Worm (Caenorhabditis elegans) whole organism, L3 larva: Measurements from ENCODE around the gene pro-1.

Source experiments
- R02D3.7 ChIP-seq: fragments of 150-350 bp; optimal IDR thresholded peaks from 2 replicates; lab custom pipeline; 2014; ENCODE audit warnings: missing biosample characterization, missing genetic modification characterization
- ZK546.5 ChIP-seq: sonication (generic microtip); optimal IDR thresholded peaks from 2 replicates; lab custom pipeline; 2017; ENCODE audit warnings: missing biosample characterization, missing genetic modification characterization
- aly-2 ChIP-seq: fragments of 150-350 bp; optimal IDR thresholded peaks from 2 replicates; lab custom pipeline; 2014; ENCODE audit warnings: missing biosample characterization, missing genetic modification characterization
- ama-1 ChIP-seq: fragments of 150-350 bp; optimal IDR thresholded peaks from 2 replicates; lab custom pipeline; 2018
- ceh-28 ChIP-seq: fragments of 150-350 bp; optimal IDR thresholded peaks from 2 replicates; lab custom pipeline; 2014; ENCODE audit warnings: missing biosample characterization, missing genetic modification reagents, missing genetic modification characterization
- ceh-82 ChIP-seq: fragments of 150-350 bp; optimal IDR thresholded peaks from 2 replicates; lab custom pipeline; 2014; ENCODE audit warnings: missing biosample characterization, missing genetic modification characterization
- egl-27 ChIP-seq: sonication (generic microtip); optimal IDR thresholded peaks from 4 replicates; lab custom pipeline; 2017; ENCODE audit warnings: missing biosample characterization, missing genetic modification reagents, missing genetic modification characterization
- egl-5 ChIP-seq: fragments of 150-350 bp; optimal IDR thresholded peaks from 2 replicates; lab custom pipeline; 2017; ENCODE audit warnings: missing biosample characterization, missing genetic modification reagents, missing genetic modification characterization, inconsistent platforms
- elt-1 ChIP-seq: fragments of 150-350 bp; optimal IDR thresholded peaks from 2 replicates; lab custom pipeline; 2014; ENCODE audit warnings: missing biosample characterization, missing genetic modification characterization
- elt-2 ChIP-seq: sonication (generic microtip); optimal IDR thresholded peaks from 2 replicates; lab custom pipeline; 2016; ENCODE audit warnings: missing genetic modification reagents, mild to moderate bottlenecking, missing genetic modification characterization, missing compliant biosample characterization
- elt-3 ChIP-seq, 3 experiments: fragments of 150-350 bp in 1 of 3; sonication (generic microtip) in 2 of 3; optimal IDR thresholded peaks; 2 replicates in 2 of 3; 4 replicates in 1 of 3; lab custom pipeline; 2014 to 2017; ENCODE audit warnings: missing biosample characterization in 3 of 3, missing genetic modification characterization in 3 of 3
- eor-1 ChIP-seq, 2 experiments: fragments of 150-350 bp; optimal IDR thresholded peaks; 2 replicates each; lab custom pipeline; 2014 to 2018; ENCODE audit warnings: missing biosample characterization in 2 of 2, missing genetic modification characterization in 2 of 2
- fkh-10 ChIP-seq: sonication (generic microtip); optimal IDR thresholded peaks from 2 replicates; lab custom pipeline; 2017; ENCODE audit warnings: missing biosample characterization, missing genetic modification reagents, missing genetic modification characterization
- fkh-2 ChIP-seq: fragments of 150-350 bp; optimal IDR thresholded peaks from 2 replicates; lab custom pipeline; 2014; ENCODE audit warnings: missing biosample characterization, missing genetic modification reagents, missing genetic modification characterization
- fos-1 ChIP-seq: fragments of 150-350 bp; optimal IDR thresholded peaks from 2 replicates; lab custom pipeline; 2014; ENCODE audit warnings: missing biosample characterization, missing genetic modification characterization
- hmg-11 ChIP-seq: sonication (generic microtip); optimal IDR thresholded peaks from 2 replicates; lab custom pipeline; 2016; ENCODE audit warnings: missing genetic modification characterization, missing compliant biosample characterization
- jun-1 ChIP-seq: fragments of 150-350 bp; optimal IDR thresholded peaks from 2 replicates; lab custom pipeline; 2014; ENCODE audit warnings: missing biosample characterization, missing genetic modification reagents, missing genetic modification characterization
- lin-15B ChIP-seq: fragments of 150-350 bp; optimal IDR thresholded peaks from 2 replicates; lab custom pipeline; 2014; ENCODE audit warnings: missing biosample characterization, missing genetic modification characterization
- lin-39 ChIP-seq: fragments of 150-350 bp; optimal IDR thresholded peaks from 2 replicates; lab custom pipeline; 2018; ENCODE audit warnings: missing biosample characterization, missing genetic modification reagents, missing genetic modification characterization
- lsy-12 ChIP-seq: sonication (generic microtip); optimal IDR thresholded peaks from 2 replicates; lab custom pipeline; 2016; ENCODE audit warnings: mild to moderate bottlenecking, missing genetic modification characterization, missing compliant biosample characterization
- mdl-1 ChIP-seq: fragments of 150-350 bp; optimal IDR thresholded peaks from 2 replicates; lab custom pipeline; 2014; ENCODE audit warnings: missing biosample characterization, missing genetic modification characterization
- nfya-1 ChIP-seq: sonication (generic microtip); optimal IDR thresholded peaks from 2 replicates; lab custom pipeline; 2017; ENCODE audit warnings: missing genetic modification characterization, mild to moderate bottlenecking, missing compliant biosample characterization, antibody characterized with exemption, moderate library complexity; ENCODE audit not compliant: insufficient read depth
- nhr-11 ChIP-seq: fragments of 150-350 bp; optimal IDR thresholded peaks from 2 replicates; lab custom pipeline; 2014; ENCODE audit warnings: missing biosample characterization, missing genetic modification characterization
- nhr-12 ChIP-seq: fragments of 150-350 bp; optimal IDR thresholded peaks from 2 replicates; lab custom pipeline; 2014; ENCODE audit warnings: missing biosample characterization, missing genetic modification characterization
- nhr-23 ChIP-seq: fragments of 150-350 bp; optimal IDR thresholded peaks from 2 replicates; lab custom pipeline; 2014; ENCODE audit warnings: missing biosample characterization, missing genetic modification reagents, missing genetic modification characterization
- nhr-237 ChIP-seq: fragments of 150-350 bp; optimal IDR thresholded peaks from 2 replicates; lab custom pipeline; 2014; ENCODE audit warnings: missing biosample characterization, missing genetic modification characterization
- nhr-25 ChIP-seq: sonication (generic microtip); optimal IDR thresholded peaks from 2 replicates; lab custom pipeline; 2017; ENCODE audit warnings: missing biosample characterization, missing genetic modification characterization
- nhr-28 ChIP-seq: fragments of 150-350 bp; optimal IDR thresholded peaks from 2 replicates; lab custom pipeline; 2014; ENCODE audit warnings: missing biosample characterization, missing genetic modification characterization
- nhr-43 ChIP-seq: sonication (generic microtip); optimal IDR thresholded peaks from 2 replicates; lab custom pipeline; 2016; ENCODE audit warnings: mild to moderate bottlenecking, missing genetic modification characterization, missing compliant biosample characterization; ENCODE audit not compliant: poor library complexity, severe bottlenecking
- nhr-67 ChIP-seq: fragments of 150-350 bp; optimal IDR thresholded peaks from 2 replicates; lab custom pipeline; 2014; ENCODE audit warnings: missing biosample characterization, missing genetic modification characterization
- nhr-77 ChIP-seq: fragments of 150-350 bp; optimal IDR thresholded peaks from 2 replicates; lab custom pipeline; 2014; ENCODE audit warnings: missing biosample characterization, missing genetic modification characterization
- pha-4 ChIP-seq: fragments of 150-350 bp; optimal IDR thresholded peaks from 2 replicates; lab custom pipeline; 2014; ENCODE audit warnings: missing biosample characterization, missing genetic modification reagents, missing genetic modification characterization
- pqm-1 ChIP-seq: fragments of 150-350 bp; optimal IDR thresholded peaks from 2 replicates; lab custom pipeline; 2017; ENCODE audit warnings: missing biosample characterization, missing genetic modification characterization, inconsistent platforms
- sea-2 ChIP-seq: fragments of 150-350 bp; sonication (generic microtip); optimal IDR thresholded peaks from 4 replicates; lab custom pipeline; 2014; ENCODE audit warnings: missing biosample characterization, missing genetic modification reagents, missing genetic modification characterization
- skn-1 ChIP-seq: fragments of 150-350 bp; optimal IDR thresholded peaks from 2 replicates; lab custom pipeline; 2014; ENCODE audit warnings: missing biosample characterization, missing genetic modification characterization
- snpc-4 ChIP-seq: fragments of 150-350 bp; optimal IDR thresholded peaks from 2 replicates; lab custom pipeline; 2014; ENCODE audit warnings: missing biosample characterization, missing genetic modification characterization
- tbx-2 ChIP-seq: sonication (generic microtip); optimal IDR thresholded peaks from 2 replicates; lab custom pipeline; 2016; ENCODE audit warnings: mild to moderate bottlenecking, missing genetic modification characterization, missing compliant biosample characterization
- unc-39 ChIP-seq: sonication (generic microtip); optimal IDR thresholded peaks from 4 replicates; lab custom pipeline; 2017; ENCODE audit warnings: missing biosample characterization, missing genetic modification characterization
- zag-1 ChIP-seq: fragments of 150-350 bp; optimal IDR thresholded peaks from 2 replicates; lab custom pipeline; 2014; ENCODE audit warnings: missing biosample characterization, missing genetic modification characterization
- ztf-11 ChIP-seq: fragments of 150-350 bp; optimal IDR thresholded peaks from 2 replicates; lab custom pipeline; 2014; ENCODE audit warnings: missing biosample characterization, missing genetic modification characterization
- ztf-4 ChIP-seq: fragments of 150-350 bp; optimal IDR thresholded peaks from 2 replicates; lab custom pipeline; 2014; ENCODE audit warnings: missing biosample characterization, missing genetic modification characterization

pro-1 gene

ce11 chrII:10541923-10542486 lies at the start of gene pro-1:
TSS of gene pro-1 (minus strand) at chrII:10541996.
- TF ChIP-seq elt-1 (tag; lab: Kevin White, UChicago) (no peak), jun-1 (tag; lab: Kevin White, UChicago) (peak; percentile 57), snpc-4 (tag; lab: Kevin White, UChicago) (no peak), nhr-23 (tag; lab: Kevin White, UChicago) (peak; percentile 79), R02D3.7 (tag; lab: Kevin White, UChicago) (peak; percentile 96), aly-2 (tag; lab: Kevin White, UChicago) (peak; percentile 32), egl-5 (tag; lab: Kevin White, UChicago) (no peak), nhr-43 (tag; lab: Kevin White, UChicago) (peak; percentile 79), elt-2 (peak; percentile 56), lin-15B (tag; lab: Kevin White, UChicago) (peak; percentile 42), fkh-10 (GFP tag; lab: Kevin White, UChicago) (no peak), sea-2 (GFP tag; lab: Kevin White, UChicago) (no peak), nhr-25 (tag; lab: Kevin White, UChicago) (peak; percentile 62), ceh-82 (tag; lab: Kevin White, UChicago) (no peak), fos-1 (tag; lab: Kevin White, UChicago) (no peak), pqm-1 (tag; lab: Kevin White, UChicago) (peak; percentile 51), mdl-1 (tag; lab: Kevin White, UChicago) (no peak), nhr-67 (tag; lab: Kevin White, UChicago) (no peak), nhr-28 (tag; lab: Kevin White, UChicago) (peak; percentile 29), nfya-1 (peak; percentile 66), hmg-11 (peak; percentile 4), ama-1 (lab: Kevin White, UChicago) (peak; percentile 97), fkh-2 (tag; lab: Kevin White, UChicago) (no peak), nhr-237 (tag; lab: Kevin White, UChicago) (no peak), egl-27 (no peak), ZK546.5 (tag; lab: Kevin White, UChicago) (peak; percentile 23), unc-39 (tag; lab: Kevin White, UChicago) (no peak), skn-1 (tag; lab: Kevin White, UChicago) (peak; percentile 74), lin-39 (peak; percentile 62), nhr-11 (no peak), ztf-4 (tag; lab: Kevin White, UChicago) (peak; percentile 78), lsy-12 (tag; lab: Kevin White, UChicago) (peak; percentile 95), tbx-2 (peak; percentile 60), nhr-77 (tag; lab: Kevin White, UChicago) (no peak), pha-4 (tag; lab: Kevin White, UChicago) (peak; percentile 91), ceh-28 (tag; lab: Kevin White, UChicago) (peak; percentile 34)

- TF ChIP-seq elt-2 (no peak), nhr-237 (tag; lab: Kevin White, UChicago) (no peak), ztf-11 (tag; lab: Kevin White, UChicago) (no peak), egl-27 (no peak), nfya-1 (no peak), pqm-1 (tag; lab: Kevin White, UChicago) (no peak), eor-1 (tag; optimal IDR thresholded peaks at IDR 0.05; lab: Kevin White, UChicago) (no peak), lsy-12 (tag; lab: Kevin White, UChicago) (no peak), elt-3 (tag; optimal IDR thresholded peaks at IDR 0.05; lab: Kevin White, UChicago) (no peak), ama-1 (lab: Kevin White, UChicago) (no peak), fos-1 (tag; lab: Kevin White, UChicago) (no peak), snpc-4 (tag; lab: Kevin White, UChicago) (no peak), hmg-11 (no peak)
These were observed 45.9 kb upstream of the pro-1 start, which contains the start of gene crn-3 for ce11 chrII:10587742-10588141. TSS of gene crn-3 (plus strand) at chrII:10588042.

- TF ChIP-seq zag-1 (tag; lab: Kevin White, UChicago) = no peak
- no peak for TF ChIP-seq nhr-28 (tag; lab: Kevin White, UChicago)
- TF ChIP-seq elt-1 (tag; lab: Kevin White, UChicago) = no peak
- no peak for TF ChIP-seq lin-39
- TF ChIP-seq egl-27 = no peak
- TF ChIP-seq nhr-77 (tag; lab: Kevin White, UChicago) = no peak
- TF ChIP-seq fkh-2 (tag; lab: Kevin White, UChicago) = no peak
- no peak for TF ChIP-seq ZK546.5 (tag; lab: Kevin White, UChicago)
- TF ChIP-seq hmg-11 = no peak
- no peak for TF ChIP-seq ama-1 (lab: Kevin White, UChicago)
- TF ChIP-seq elt-2 = no peak
- TF ChIP-seq pqm-1 (tag; lab: Kevin White, UChicago) = no peak
- TF ChIP-seq elt-3 (tag; optimal IDR thresholded peaks at IDR 0.05; lab: Kevin White, UChicago) = no peak
- no peak for TF ChIP-seq egl-5 (tag; lab: Kevin White, UChicago)
- TF ChIP-seq nhr-12 (tag; lab: Kevin White, UChicago) = no peak
These were observed 42.2 kb upstream of the pro-1 start, which contains the start of gene algn-9 for ce11 chrII:10584036-10584435. TSS of gene algn-9 (plus strand) at chrII:10584336.
